Fruit fly (Drosophila melanogaster) whole organism, embryonic: Measurements from ENCODE around the gene Lztr1.
A peak's percentile ranks its signal among the peaks of the same experiment; 100 is the strongest.

ENCODE experiments used
- Ada2b ChIP-seq: fragments of 200-800 bp; sonication (Bioruptor generic); IDR thresholded peaks from 2 replicates; pipeline ENCODE4 v1.3.6; 2022; ENCODE audit warnings: missing biosample characterization, missing genetic modification characterization
- Adf1 ChIP-seq: fragments of 200-800 bp; sonication (Bioruptor generic); IDR thresholded peaks from 2 replicates; pipeline ENCODE4 v1.3.6; 2022; ENCODE audit warnings: missing biosample characterization, missing genetic modification characterization
- CG11456 ChIP-seq: fragments of 200-800 bp; sonication (Bioruptor generic); IDR thresholded peaks from 3 replicates; pipeline ENCODE4 v1.3.6; 2022; ENCODE audit warnings: missing biosample characterization, missing genetic modification characterization
- CG12299 ChIP-seq: fragments of 200-800 bp; sonication (Bioruptor generic); optimal IDR thresholded peaks from 2 replicates; lab custom pipeline; 2018; ENCODE audit warnings: missing biosample characterization, mild to moderate bottlenecking, missing genetic modification characterization
- CG12391 ChIP-seq: fragments of 200-800 bp; sonication (Bioruptor generic); optimal IDR thresholded peaks from 3 replicates; lab custom pipeline; 2018; ENCODE audit warnings: missing biosample characterization, mild to moderate bottlenecking, missing genetic modification characterization, moderate library complexity
- CG12769 ChIP-seq: fragments of 200-800 bp; sonication (Bioruptor generic); optimal IDR thresholded peaks from 2 replicates; lab custom pipeline; 2019; ENCODE audit warnings: missing biosample characterization, mild to moderate bottlenecking, missing genetic modification characterization, moderate library complexity
- CG12942 ChIP-seq: fragments of 200-800 bp; sonication (Bioruptor generic); optimal IDR thresholded peaks from 3 replicates; lab custom pipeline; 2016; ENCODE audit warnings: missing biosample characterization, missing genetic modification characterization
- CG14710 ChIP-seq: fragments of 200-800 bp; sonication (Bioruptor generic); optimal IDR thresholded peaks from 3 replicates; lab custom pipeline; 2019; ENCODE audit warnings: missing biosample characterization, mild to moderate bottlenecking, missing genetic modification characterization, moderate library complexity
- CG16863 ChIP-seq: fragments of 200-800 bp; sonication (Bioruptor generic); optimal IDR thresholded peaks from 3 replicates; lab custom pipeline; 2016; ENCODE audit warnings: missing biosample characterization, missing genetic modification characterization
- CG17186 ChIP-seq: fragments of 200-800 bp; sonication (Bioruptor generic); optimal IDR thresholded peaks from 3 replicates; lab custom pipeline; 2017; ENCODE audit warnings: missing biosample characterization, missing genetic modification reagents, missing genetic modification characterization
- CG18764 ChIP-seq: fragments of 200-800 bp; sonication (Bioruptor generic); optimal IDR thresholded peaks from 3 replicates; lab custom pipeline; 2016; ENCODE audit warnings: missing biosample characterization, missing genetic modification characterization
- CG3281 ChIP-seq: fragments of 200-800 bp; sonication (Bioruptor generic); optimal IDR thresholded peaks from 3 replicates; lab custom pipeline; 2017; ENCODE audit warnings: missing biosample characterization, mild to moderate bottlenecking, missing genetic modification characterization
- CG34376 ChIP-seq: fragments of 200-800 bp; sonication (Bioruptor generic); optimal IDR thresholded peaks from 2 replicates; lab custom pipeline; 2018; ENCODE audit warnings: missing biosample characterization, mild to moderate bottlenecking, missing genetic modification characterization
- CG4360 ChIP-seq: fragments of 200-800 bp; sonication (Bioruptor generic); IDR thresholded peaks from 2 replicates; pipeline ENCODE4 v1.3.6; 2022; ENCODE audit warnings: missing biosample characterization, missing genetic modification characterization
- CG6791 ChIP-seq: fragments of 200-800 bp; sonication (Bioruptor generic); IDR thresholded peaks from 3 replicates; pipeline ENCODE4 v1.3.6; 2022; ENCODE audit warnings: missing biosample characterization, missing genetic modification characterization; ENCODE audit not compliant: partially characterized antibody
- CG6854 ChIP-seq: fragments of 200-800 bp; sonication (Bioruptor generic); optimal IDR thresholded peaks from 3 replicates; lab custom pipeline; 2017; ENCODE audit warnings: missing biosample characterization, mild to moderate bottlenecking, missing genetic modification characterization
- CG7271 ChIP-seq: fragments of 200-800 bp; sonication (Bioruptor generic); optimal IDR thresholded peaks from 2 replicates; lab custom pipeline; 2018; ENCODE audit warnings: missing biosample characterization, mild to moderate bottlenecking, missing genetic modification characterization, moderate library complexity
- CG7372 ChIP-seq: fragments of 200-800 bp; sonication (Bioruptor generic); IDR thresholded peaks from 2 replicates; pipeline ENCODE4 v1.3.6; 2022; ENCODE audit warnings: missing biosample characterization, missing genetic modification characterization
- CG8765 ChIP-seq: fragments of 200-800 bp; sonication (Bioruptor generic); IDR thresholded peaks from 2 replicates; pipeline ENCODE4 v1.3.6; 2022; ENCODE audit warnings: missing biosample characterization, missing genetic modification characterization
- CG9609 ChIP-seq: fragments of 200-800 bp; sonication (Bioruptor generic); optimal IDR thresholded peaks from 3 replicates; lab custom pipeline; 2016; ENCODE audit warnings: missing biosample characterization, missing genetic modification characterization
- Camta ChIP-seq: fragments of 200-800 bp; sonication (Bioruptor generic); optimal IDR thresholded peaks from 2 replicates; lab custom pipeline; 2016; ENCODE audit warnings: missing biosample characterization, missing genetic modification characterization
- Dek ChIP-seq: fragments of 200-800 bp; sonication (Bioruptor generic); optimal IDR thresholded peaks from 3 replicates; lab custom pipeline; 2019; ENCODE audit warnings: missing biosample characterization, mild to moderate bottlenecking, missing genetic modification characterization, moderate library complexity
- Dip3 ChIP-seq: fragments of 200-800 bp; sonication (Bioruptor generic); optimal IDR thresholded peaks from 3 replicates; lab custom pipeline; 2016; ENCODE audit warnings: missing biosample characterization, missing genetic modification characterization
- Doc2 ChIP-seq: fragments of 200-800 bp; sonication (Bioruptor generic); IDR thresholded peaks from 2 replicates; pipeline ENCODE4 v1.3.6; 2022; ENCODE audit warnings: missing biosample characterization, missing genetic modification characterization
- Ets65A ChIP-seq: fragments of 200-800 bp; sonication (Bioruptor generic); peaks from one replicate; lab custom pipeline; 2016; ENCODE audit warnings: missing biosample characterization, missing genetic modification characterization
- HLHmδ ChIP-seq: fragments of 200-800 bp; sonication (Bioruptor generic); optimal IDR thresholded peaks from 2 replicates; lab custom pipeline; 2018; ENCODE audit warnings: missing biosample characterization, mild to moderate bottlenecking, missing genetic modification characterization, moderate library complexity
- HmgD ChIP-seq: fragments of 200-800 bp; sonication (Bioruptor generic); optimal IDR thresholded peaks from 3 replicates; lab custom pipeline; 2016; ENCODE audit warnings: missing biosample characterization, missing genetic modification characterization
- MBD-R2 ChIP-seq: fragments of 200-800 bp; sonication (Bioruptor generic); IDR thresholded peaks from 2 replicates; pipeline ENCODE4 v1.3.6; 2022; ENCODE audit warnings: missing biosample characterization, missing genetic modification characterization
- MESR4 ChIP-seq: fragments of 200-800 bp; sonication (Bioruptor generic); optimal IDR thresholded peaks from 2 replicates; lab custom pipeline; 2018; ENCODE audit warnings: missing biosample characterization, mild to moderate bottlenecking, missing genetic modification characterization, moderate library complexity
- NC2α ChIP-seq: fragments of 200-800 bp; sonication (Bioruptor generic); optimal IDR thresholded peaks from 2 replicates; lab custom pipeline; 2016; ENCODE audit warnings: missing biosample characterization, missing genetic modification characterization
- Poxn ChIP-seq: fragments of 200-800 bp; sonication (Bioruptor generic); IDR thresholded peaks from 2 replicates; pipeline ENCODE4 v1.3.6; 2022; ENCODE audit warnings: missing biosample characterization, missing genetic modification characterization
- Sry-δ ChIP-seq: fragments of 200-800 bp; sonication (Bioruptor generic); optimal IDR thresholded peaks from 2 replicates; lab custom pipeline; 2016; ENCODE audit warnings: missing biosample characterization, missing genetic modification characterization
- ac ChIP-seq: fragments of 200-800 bp; sonication (Bioruptor generic); optimal IDR thresholded peaks from 3 replicates; lab custom pipeline; 2017; ENCODE audit warnings: missing biosample characterization, mild to moderate bottlenecking, missing genetic modification characterization
- bab2 ChIP-seq: fragments of 200-800 bp; sonication (Bioruptor generic); optimal IDR thresholded peaks from 2 replicates; lab custom pipeline; 2016; ENCODE audit warnings: missing biosample characterization, missing genetic modification characterization
- btn ChIP-seq: fragments of 200-800 bp; sonication (Bioruptor generic); optimal IDR thresholded peaks from 2 replicates; lab custom pipeline; 2016; ENCODE audit warnings: missing biosample characterization, missing genetic modification characterization
- cas ChIP-seq: fragments of 200-800 bp; sonication (Bioruptor generic); IDR thresholded peaks from 2 replicates; pipeline ENCODE4 v1.3.6; 2022; ENCODE audit warnings: missing biosample characterization, missing genetic modification characterization
- chinmo ChIP-seq: fragments of 200-800 bp; sonication (Bioruptor generic); IDR thresholded peaks from 4 replicates; pipeline ENCODE4 v1.3.6; 2022; ENCODE audit warnings: missing biosample characterization, missing genetic modification characterization; ENCODE audit not compliant: partially characterized antibody
- crol ChIP-seq: fragments of 200-800 bp; sonication (Bioruptor generic); IDR thresholded peaks from 2 replicates; pipeline ENCODE4 v1.3.6; 2022; ENCODE audit warnings: missing biosample characterization, missing genetic modification characterization
- dimm ChIP-seq: fragments of 200-800 bp; sonication (Bioruptor generic); IDR thresholded peaks from 2 replicates; pipeline ENCODE4 v1.3.6; 2022; ENCODE audit warnings: missing biosample characterization, missing genetic modification characterization
- disco-r ChIP-seq: fragments of 200-800 bp; sonication (Bioruptor generic); optimal IDR thresholded peaks from 2 replicates; lab custom pipeline; 2016; ENCODE audit warnings: missing biosample characterization, missing genetic modification characterization
- gt ChIP-seq: fragments of 200-800 bp; sonication (Bioruptor generic); IDR thresholded peaks from 2 replicates; pipeline ENCODE4 v1.3.6; 2022; ENCODE audit warnings: missing biosample characterization, missing genetic modification characterization
- ind ChIP-seq: fragments of 200-800 bp; sonication (Bioruptor generic); optimal IDR thresholded peaks from 3 replicates; lab custom pipeline; 2016; ENCODE audit warnings: missing biosample characterization, missing genetic modification characterization
- jigr1 ChIP-seq: fragments of 200-800 bp; sonication (Bioruptor generic); IDR thresholded peaks from 3 replicates; pipeline ENCODE4 v1.3.6; 2022; ENCODE audit warnings: missing biosample characterization, missing genetic modification characterization
- org-1 ChIP-seq: fragments of 200-800 bp; sonication (Bioruptor generic); optimal IDR thresholded peaks from 2 replicates; lab custom pipeline; 2017; ENCODE audit warnings: missing biosample characterization, missing genetic modification characterization
- salm ChIP-seq: fragments of 200-800 bp; sonication (Bioruptor generic); optimal IDR thresholded peaks from 2 replicates; lab custom pipeline; 2018; ENCODE audit warnings: missing biosample characterization, mild to moderate bottlenecking, missing genetic modification characterization
- shn ChIP-seq: fragments of 200-800 bp; sonication (Bioruptor generic); optimal IDR thresholded peaks from 3 replicates; lab custom pipeline; 2016; ENCODE audit warnings: missing biosample characterization, missing genetic modification characterization
- sima ChIP-seq: fragments of 200-800 bp; sonication (Bioruptor generic); optimal IDR thresholded peaks from 2 replicates; lab custom pipeline; 2016; ENCODE audit warnings: missing biosample characterization, missing genetic modification characterization
- sna ChIP-seq: fragments of 200-800 bp; sonication (Bioruptor generic); IDR thresholded peaks from 2 replicates; pipeline ENCODE4 v1.3.6; 2022; ENCODE audit warnings: missing biosample characterization, missing genetic modification characterization; ENCODE audit not compliant: partially characterized antibody
- trem ChIP-seq: fragments of 200-800 bp; optimal IDR thresholded peaks from 3 replicates; lab custom pipeline; 2019; ENCODE audit warnings: missing biosample characterization, mild to moderate bottlenecking, missing genetic modification characterization, moderate library complexity
- zf30C ChIP-seq: fragments of 200-800 bp; sonication (Bioruptor generic); optimal IDR thresholded peaks from 3 replicates; lab custom pipeline; 2018; ENCODE audit warnings: missing biosample characterization, mild to moderate bottlenecking, missing genetic modification characterization

Lztr1 gene

DNA sequence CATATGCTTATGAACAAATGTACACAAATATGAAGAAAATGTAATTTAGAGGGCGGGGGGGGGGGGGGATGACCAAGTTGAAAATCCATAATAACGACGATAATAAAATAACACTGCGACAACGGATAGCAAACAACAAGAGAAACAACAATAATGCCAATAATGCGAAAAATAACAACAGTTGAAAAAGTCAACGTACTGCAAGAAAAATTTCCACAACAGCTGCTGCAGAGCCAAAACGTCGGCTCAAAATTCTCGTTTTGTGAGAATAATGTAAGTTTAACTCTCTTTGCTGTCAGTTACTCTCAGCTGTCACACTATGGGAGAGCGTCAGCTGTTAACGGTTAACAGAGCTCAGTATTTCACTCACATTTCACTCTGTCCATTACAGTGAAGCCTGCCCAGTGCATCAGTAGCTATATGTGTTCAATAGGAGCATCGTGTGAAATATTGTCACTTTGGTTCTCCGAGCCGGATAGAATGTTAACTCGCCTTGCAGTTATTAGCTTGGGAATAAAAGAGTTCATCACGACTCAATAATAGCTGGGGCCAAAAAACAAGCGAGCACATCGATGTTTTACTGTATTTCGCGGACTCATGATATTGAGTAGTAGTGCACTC, 26.5 kb downstream of the Lztr1 start (continued):
- TF ChIP-seq Dip3 (GFP tag; lab: Kevin White, UChicago) (peak; percentile 62), trem (tag; lab: Kevin White, UChicago) (peak; percentile 52), Adf1 (peak; percentile 33; the same call in 1 of the 2 replicates), Poxn (GFP tag; lab: Robert Waterston, UW) (0 out of 2 replicates have a peak, but pooled peaks have one; percentile 23), CG3281 (GFP tag; lab: Kevin White, UChicago) (peak; percentile 74), Ada2b (peak; percentile 83), CG6854 (GFP tag; lab: Kevin White, UChicago) (peak; percentile 56), CG12391 (tag; lab: Kevin White, UChicago) (peak; percentile 77), sna (GFP tag; lab: Robert Waterston, UW) (no peak), Doc2 (GFP tag; lab: Robert Waterston, UW) (peak; percentile 25; the same call in 1 of the 2 replicates), disco-r (GFP tag; lab: Kevin White, UChicago) (peak; percentile 9), Ets65A (GFP tag; lab: Kevin White, UChicago) (peak; percentile 98), chinmo (0 out of 4 replicates have a peak, but pooled peaks have one; percentile 52), Dek (peak; percentile 62), CG18764 (GFP tag; lab: Kevin White, UChicago) (peak; percentile 57), CG34376 (GFP tag; lab: Kevin White, UChicago) (peak; percentile 21), CG8765 (GFP tag; lab: Robert Waterston, UW) (peak; percentile 44; the same call in 1 of the 2 replicates), CG12769 (tag; lab: Kevin White, UChicago) (peak; percentile 90), CG4360 (GFP tag; lab: Robert Waterston, UW) (0 out of 2 replicates have a peak, but pooled peaks have one; percentile 23), ind (GFP tag; lab: Kevin White, UChicago) (peak; percentile 89), salm (tag; lab: Kevin White, UChicago) (peak; percentile 53), Sry-δ (GFP tag; lab: Kevin White, UChicago) (peak; percentile 33), bab2 (peak; percentile 76), CG14710 (peak; percentile 57), CG17186 (no peak), CG12299 (tag; lab: Kevin White, UChicago) (peak; percentile 67), sima (no peak), crol (GFP tag; lab: Robert Waterston, UW) (no peak), jigr1 (GFP tag; lab: Robert Waterston, UW) (0 out of 3 replicates have a peak, but pooled peaks have one; percentile 48), zf30C (GFP tag; lab: Kevin White, UChicago) (no peak), btn (GFP tag; lab: Kevin White, UChicago) (peak; percentile 56), MBD-R2 (GFP tag; lab: Robert Waterston, UW) (peak; percentile 43; the same call in 1 of the 2 replicates), NC2α (GFP tag; lab: Kevin White, UChicago) (peak; percentile 44), gt (no peak), CG16863 (GFP tag; lab: Kevin White, UChicago) (peak; percentile 60), CG6791 (GFP tag; lab: Robert Waterston, UW) (no peak), ac (peak; percentile 31), CG9609 (peak; percentile 79), MESR4 (peak; percentile 10), Camta (GFP tag; lab: Kevin White, UChicago) (peak; percentile 73), CG11456 (GFP tag; lab: Robert Waterston, UW) (peak; percentile 67; the same call in 1 of the 3 replicates), CG7372 (GFP tag; lab: Robert Waterston, UW) (peak; percentile 74), CG12942 (peak; percentile 76), HLHmδ (GFP tag; lab: Kevin White, UChicago) (no peak), HmgD (GFP tag; lab: Kevin White, UChicago) (peak; percentile 53), shn (GFP tag; lab: Kevin White, UChicago) (peak; percentile 78), cas (GFP tag; lab: Robert Waterston, UW) (no peak), org-1 (GFP tag; lab: Kevin White, UChicago) (peak; percentile 78), dimm (no peak), CG7271 (tag; lab: Kevin White, UChicago) (no peak)
